Worm (Caenorhabditis elegans) whole organism, late embryonic: ENCODE data around the gene srh-89.

Experiments used
- C08G9.2 ChIP-seq: sonication (generic microtip); optimal IDR thresholded peaks from 2 replicates; lab custom pipeline; 2016; ENCODE audit warnings: mild to moderate bottlenecking, missing genetic modification characterization, moderate library complexity, missing compliant biosample characterization
- ama-1 ChIP-seq: fragments of 150-350 bp; optimal IDR thresholded peaks from 2 replicates; lab custom pipeline; 2014
- dmd-4 ChIP-seq: sonication (generic microtip); optimal IDR thresholded peaks from 2 replicates; lab custom pipeline; 2016; ENCODE audit warnings: borderline replicate concordance, missing genetic modification characterization, missing compliant biosample characterization
- fkh-10 ChIP-seq: fragments of 150-350 bp; optimal IDR thresholded peaks from 2 replicates; lab custom pipeline; 2014; ENCODE audit warnings: missing biosample characterization, missing genetic modification reagents, missing genetic modification characterization
- madf-2 ChIP-seq: sonication (generic microtip); optimal IDR thresholded peaks from 2 replicates; lab custom pipeline; 2017; ENCODE audit warnings: missing genetic modification characterization, missing compliant biosample characterization
- mec-3 ChIP-seq: sonication (generic microtip); optimal IDR thresholded peaks from 2 replicates; lab custom pipeline; 2016; ENCODE audit warnings: borderline replicate concordance, missing genetic modification characterization, missing compliant biosample characterization
- npax-4 ChIP-seq: sonication (generic microtip); optimal IDR thresholded peaks from 2 replicates; lab custom pipeline; 2016; ENCODE audit warnings: missing genetic modification characterization, missing compliant biosample characterization
- pat-9 ChIP-seq: fragments of 200-800 bp; sonication (Bioruptor generic); optimal IDR thresholded peaks from 2 replicates; lab custom pipeline; 2018; ENCODE audit warnings: mild to moderate bottlenecking, missing genetic modification characterization, moderate library complexity, missing compliant biosample characterization
- rnt-1 ChIP-seq: sonication (generic microtip); optimal IDR thresholded peaks from 2 replicates; lab custom pipeline; 2016; ENCODE audit warnings: missing genetic modification characterization, missing compliant biosample characterization
- tbx-2 ChIP-seq: sonication (generic microtip); optimal IDR thresholded peaks from 2 replicates; lab custom pipeline; 2016; ENCODE audit warnings: missing genetic modification characterization, missing compliant biosample characterization

- TF ChIP-seq C08G9.2 (tag; lab: Kevin White, UChicago), result no peak
- no peak for TF ChIP-seq tbx-2 (tag; lab: Kevin White, UChicago)
- TF ChIP-seq pat-9 (tag; lab: Kevin White, UChicago), result no peak
- TF ChIP-seq ama-1 (lab: Kevin White, UChicago), result no peak
- no peak for TF ChIP-seq rnt-1
- TF ChIP-seq npax-4, result no peak
- TF ChIP-seq mec-3 (tag; lab: Kevin White, UChicago), result no peak
- TF ChIP-seq dmd-4, result no peak
- TF ChIP-seq fkh-10 (GFP tag; lab: Kevin White, UChicago), result no peak
- TF ChIP-seq madf-2 (tag; lab: Kevin White, UChicago), result no peak
Observed at ce11 chrV:7432441-7433146, 32.0 kb downstream of the srh-89 start.
